Worm (Caenorhabditis elegans) whole organism, L1 larva: ENCODE data around the gene chil-12.

ENCODE experiments used
- aly-2 ChIP-seq: fragments of 150-350 bp; optimal IDR thresholded peaks from 2 replicates; lab custom pipeline; 2014; ENCODE audit warnings: missing biosample characterization, missing genetic modification characterization
- ama-1 ChIP-seq: fragments of 150-350 bp; optimal IDR thresholded peaks from 2 replicates; lab custom pipeline; 2014
- blmp-1 ChIP-seq: fragments of 150-350 bp; optimal IDR thresholded peaks from 2 replicates; lab custom pipeline; 2014; ENCODE audit warnings: missing biosample characterization, missing genetic modification characterization
- ceh-63 ChIP-seq: fragments of 200-800 bp; sonication (Bioruptor generic); optimal IDR thresholded peaks from 2 replicates; lab custom pipeline; 2018; ENCODE audit warnings: mild to moderate bottlenecking, missing genetic modification characterization, missing compliant biosample characterization
- ceh-82 ChIP-seq, 3 experiments: fragments of 150-350 bp in 1 of 3; sonication (generic microtip) in 2 of 3; optimal IDR thresholded peaks; 2 replicates each; lab custom pipeline; 2014 to 2017; ENCODE audit warnings: missing biosample characterization in 3 of 3, missing genetic modification characterization in 3 of 3
- lin-13 ChIP-seq: fragments of 150-350 bp; optimal IDR thresholded peaks from 2 replicates; lab custom pipeline; 2014; ENCODE audit warnings: missing biosample characterization, missing genetic modification reagents, missing genetic modification characterization
- lsy-2 ChIP-seq, 2 experiments: fragments of 150-350 bp; optimal IDR thresholded peaks; 2 replicates each; lab custom pipeline; 2014; ENCODE audit warnings: missing biosample characterization in 2 of 2, missing genetic modification characterization in 2 of 2
- nhr-11 ChIP-seq: fragments of 150-350 bp; optimal IDR thresholded peaks from 2 replicates; lab custom pipeline; 2014; ENCODE audit warnings: missing biosample characterization, missing genetic modification characterization
- nhr-12 ChIP-seq: sonication (generic microtip); optimal IDR thresholded peaks from 2 replicates; lab custom pipeline; 2017; ENCODE audit warnings: missing biosample characterization, missing genetic modification characterization
- nhr-237 ChIP-seq: fragments of 150-350 bp; optimal IDR thresholded peaks from 2 replicates; lab custom pipeline; 2014; ENCODE audit warnings: missing biosample characterization, missing genetic modification characterization
- snu-23 ChIP-seq: sonication (generic microtip); optimal IDR thresholded peaks from 2 replicates; lab custom pipeline; 2016; ENCODE audit warnings: missing genetic modification characterization, missing compliant biosample characterization
- unc-86 ChIP-seq: sonication (generic microtip); optimal IDR thresholded peaks from 2 replicates; lab custom pipeline; 2016; ENCODE audit warnings: missing genetic modification characterization, missing compliant biosample characterization
- xbp-1 ChIP-seq: sonication (generic microtip); optimal IDR thresholded peaks from 2 replicates; lab custom pipeline; 2016; ENCODE audit warnings: missing genetic modification characterization, missing compliant biosample characterization
- ztf-11 ChIP-seq, 2 experiments: sonication (generic microtip); optimal IDR thresholded peaks; 2 replicates each; lab custom pipeline; 2016 to 2017; ENCODE audit warnings: missing genetic modification characterization in 2 of 2, missing biosample characterization in 1 of 2, missing compliant biosample characterization in 1 of 2

DNA sequence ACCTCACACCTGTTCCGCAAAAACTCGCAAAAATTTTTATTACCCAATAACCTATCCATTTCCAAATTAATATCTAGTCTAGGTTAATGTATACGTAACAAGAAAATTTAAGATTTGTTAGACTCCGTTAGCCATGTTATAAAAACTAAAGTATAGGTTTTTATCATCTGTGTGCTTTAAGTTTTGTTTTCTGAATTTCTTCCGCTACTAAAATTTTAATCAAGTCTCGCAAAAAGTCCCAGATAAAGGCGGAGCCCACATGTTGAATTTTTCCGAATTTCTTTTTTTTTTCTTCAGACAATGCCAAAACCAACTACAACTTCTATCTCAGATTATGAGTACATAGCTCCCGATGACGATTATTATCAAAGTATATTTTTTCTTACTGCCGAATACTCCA lies 9.2 kb upstream of the chil-12 start, which contains the start of gene srw-13:
- TF ChIP-seq nhr-237 (tag; lab: Kevin White, UChicago) (no peak), ceh-63 (GFP tag; lab: Kevin White, UChicago) (no peak), snu-23 (GFP tag; lab: Kevin White, UChicago) (no peak), xbp-1 (tag; lab: Kevin White, UChicago) (no peak), lsy-2 (tag; optimal IDR thresholded peaks at IDR 0.05; lab: Kevin White, UChicago) (no peak), unc-86 (tag; lab: Kevin White, UChicago) (no peak), ztf-11 (tag; optimal IDR thresholded peaks at IDR 0.05; lab: Kevin White, UChicago) (no peak), lin-13 (GFP tag; lab: Kevin White, UChicago) (no peak), aly-2 (tag; lab: Kevin White, UChicago) (no peak), blmp-1 (tag; lab: Kevin White, UChicago) (no peak), nhr-11 (tag; lab: Kevin White, UChicago) (no peak), ama-1 (lab: Kevin White, UChicago) (no peak), ceh-82 (tag; optimal IDR thresholded peaks at IDR 0.05; lab: Kevin White, UChicago) (no peak), nhr-12 (no peak)
